Worm (Caenorhabditis elegans): ENCODE measurements around the gene F26D11.1.

ce11 chrV:7985860-7986259 lies 4.5 kb downstream of the F26D11.1 start, which contains the start of gene Y97E10AL.1:
- no peak for TF ChIP-seq ceh-30 (tag; optimal IDR thresholded peaks at IDR 0.05)
- TF ChIP-seq C38D4.7 (GFP tag; optimal IDR thresholded peaks at IDR 0.05), result no peak
- no peak for TF ChIP-seq ama-1 (optimal IDR thresholded peaks at IDR 0.05)
- TF ChIP-seq pha-2 (tag; optimal IDR thresholded peaks at IDR 0.05), result no peak

Data from whole organism, late embryonic.